Fruit fly (Drosophila melanogaster) whole organism, embryonic: ENCODE results near the gene CaMKII.

Experiments used
- CG11695 ChIP-seq: fragments of 200-800 bp; sonication (Bioruptor generic); IDR thresholded peaks from 3 replicates; pipeline ENCODE4 v1.3.6; 2022; ENCODE audit warnings: missing biosample characterization, missing genetic modification characterization
- CG12391 ChIP-seq: fragments of 200-800 bp; sonication (Bioruptor generic); optimal IDR thresholded peaks from 3 replicates; lab custom pipeline; 2018; ENCODE audit warnings: missing biosample characterization, mild to moderate bottlenecking, missing genetic modification characterization, moderate library complexity
- CG13296 ChIP-seq: fragments of 200-800 bp; sonication (Bioruptor generic); optimal IDR thresholded peaks from 3 replicates; lab custom pipeline; 2018; ENCODE audit warnings: missing biosample characterization, mild to moderate bottlenecking, missing genetic modification characterization
- CG15073 ChIP-seq: fragments of 200-800 bp; sonication (Bioruptor generic); optimal IDR thresholded peaks from 2 replicates; lab custom pipeline; 2016; ENCODE audit warnings: missing biosample characterization, missing genetic modification characterization
- CG16779 ChIP-seq: fragments of 200-800 bp; sonication (Bioruptor generic); IDR thresholded peaks from 2 replicates; pipeline ENCODE4 v1.3.6; 2022; ENCODE audit warnings: missing biosample characterization, missing genetic modification characterization
- CG17385 ChIP-seq: fragments of 200-800 bp; sonication (Bioruptor generic); optimal IDR thresholded peaks from 3 replicates; lab custom pipeline; 2018; ENCODE audit warnings: missing biosample characterization, mild to moderate bottlenecking, missing genetic modification characterization
- CG18262 ChIP-seq: fragments of 200-800 bp; optimal IDR thresholded peaks from 3 replicates; lab custom pipeline; 2019; ENCODE audit warnings: missing biosample characterization, mild to moderate bottlenecking, missing genetic modification characterization, moderate library complexity
- CG34376 ChIP-seq: fragments of 200-800 bp; sonication (Bioruptor generic); optimal IDR thresholded peaks from 2 replicates; lab custom pipeline; 2018; ENCODE audit warnings: missing biosample characterization, mild to moderate bottlenecking, missing genetic modification characterization
- CG43689 ChIP-seq: fragments of 200-800 bp; sonication (Bioruptor generic); IDR thresholded peaks from 2 replicates; pipeline ENCODE4 v1.3.6; 2022; ENCODE audit warnings: missing biosample characterization, missing genetic modification characterization
- CG4854 ChIP-seq: fragments of 200-800 bp; sonication (Bioruptor generic); optimal IDR thresholded peaks from 2 replicates; lab custom pipeline; 2016; ENCODE audit warnings: missing biosample characterization, missing genetic modification characterization, inconsistent platforms
- CG5245 ChIP-seq: fragments of 200-800 bp; sonication (Bioruptor generic); optimal IDR thresholded peaks from 3 replicates; lab custom pipeline; 2016; ENCODE audit warnings: missing biosample characterization, missing genetic modification characterization
- CG8478 ChIP-seq: fragments of >200 bp; optimal IDR thresholded peaks from 2 replicates; lab custom pipeline; 2018
- CG9797 ChIP-seq: fragments of 200-800 bp; sonication (Bioruptor generic); optimal IDR thresholded peaks from 3 replicates; lab custom pipeline; 2018; ENCODE audit warnings: missing biosample characterization, mild to moderate bottlenecking, missing genetic modification characterization
- CG9876 ChIP-seq: fragments of 200-800 bp; sonication (Bioruptor generic); optimal IDR thresholded peaks from 2 replicates; lab custom pipeline; 2016; ENCODE audit warnings: missing biosample characterization, missing genetic modification characterization
- CHES-1-like ChIP-seq: fragments of 200-800 bp; sonication (Bioruptor generic); optimal IDR thresholded peaks from 2 replicates; lab custom pipeline; 2016; ENCODE audit warnings: missing biosample characterization, missing genetic modification characterization
- D ChIP-seq, 2 experiments: fragments of 200-800 bp in 1 of 2; fragments of >200 bp in 1 of 2; sonication (Bioruptor generic) in 1 of 2; optimal IDR thresholded peaks; 2 replicates in 1 of 2; 3 replicates in 1 of 2; lab custom pipeline; 2017; ENCODE audit warnings: mild to moderate bottlenecking in 1 of 2, missing biosample characterization in 1 of 2, missing genetic modification characterization in 1 of 2, missing genetic modification reagents in 1 of 2
- Dek ChIP-seq: fragments of 200-800 bp; sonication (Bioruptor generic); optimal IDR thresholded peaks from 3 replicates; lab custom pipeline; 2019; ENCODE audit warnings: missing biosample characterization, mild to moderate bottlenecking, missing genetic modification characterization, moderate library complexity
- HLH3B ChIP-seq: fragments of 200-800 bp; sonication (Bioruptor generic); IDR thresholded peaks from 2 replicates; pipeline ENCODE4 v1.3.6; 2022; ENCODE audit warnings: missing biosample characterization, missing genetic modification characterization
- Hmr ChIP-seq: fragments of 200-800 bp; sonication (Bioruptor generic); optimal IDR thresholded peaks from 3 replicates; lab custom pipeline; 2017; ENCODE audit warnings: mild to moderate bottlenecking, missing biosample characterization, missing genetic modification reagents, missing genetic modification characterization
- Hr3 ChIP-seq: fragments of 200-800 bp; sonication (Bioruptor generic); optimal IDR thresholded peaks from 3 replicates; lab custom pipeline; 2016; ENCODE audit warnings: missing biosample characterization, missing genetic modification characterization
- Lhr ChIP-seq: fragments of 200-800 bp; sonication (Bioruptor generic); optimal IDR thresholded peaks from 3 replicates; lab custom pipeline; 2017; ENCODE audit warnings: mild to moderate bottlenecking, missing biosample characterization, missing genetic modification reagents, missing genetic modification characterization
- MTF-1 ChIP-seq: fragments of 200-800 bp; sonication (Bioruptor generic); optimal IDR thresholded peaks from 2 replicates; lab custom pipeline; 2018; ENCODE audit warnings: missing biosample characterization, mild to moderate bottlenecking, missing genetic modification characterization, borderline replicate concordance
- Mes4 ChIP-seq: fragments of 200-800 bp; sonication (Bioruptor generic); optimal IDR thresholded peaks from 2 replicates; lab custom pipeline; 2016; ENCODE audit warnings: missing biosample characterization, missing genetic modification characterization
- NfI ChIP-seq: fragments of 200-800 bp; sonication (Bioruptor generic); optimal IDR thresholded peaks from 3 replicates; lab custom pipeline; 2018; ENCODE audit warnings: missing biosample characterization, mild to moderate bottlenecking, missing genetic modification characterization, moderate library complexity
- Spps ChIP-seq: fragments of 200-800 bp; sonication (Bioruptor generic); optimal IDR thresholded peaks from 2 replicates; lab custom pipeline; 2018; ENCODE audit warnings: missing biosample characterization, mild to moderate bottlenecking, missing genetic modification characterization
- YL-1 ChIP-seq: fragments of 200-800 bp; sonication (Bioruptor generic); optimal IDR thresholded peaks from 3 replicates; lab custom pipeline; 2017; ENCODE audit warnings: missing biosample characterization, mild to moderate bottlenecking, missing genetic modification characterization
- al ChIP-seq: fragments of 200-800 bp; sonication (Bioruptor generic); IDR thresholded peaks from 2 replicates; pipeline ENCODE4 v1.3.6; 2022; ENCODE audit warnings: missing biosample characterization, missing genetic modification characterization
- bab2 ChIP-seq: fragments of 200-800 bp; sonication (Bioruptor generic); optimal IDR thresholded peaks from 2 replicates; lab custom pipeline; 2016; ENCODE audit warnings: missing biosample characterization, missing genetic modification characterization
- chn ChIP-seq: fragments of 200-800 bp; sonication (Bioruptor generic); optimal IDR thresholded peaks from 2 replicates; lab custom pipeline; 2016; ENCODE audit warnings: missing biosample characterization, missing genetic modification characterization
- ems ChIP-seq: fragments of 200-800 bp; sonication (Bioruptor generic); optimal IDR thresholded peaks from 3 replicates; lab custom pipeline; 2016; ENCODE audit warnings: missing biosample characterization, missing genetic modification characterization
- eve ChIP-seq, 2 experiments: fragments of >200 bp; optimal IDR thresholded peaks; 2 replicates each; lab custom pipeline; 2017; ENCODE audit warnings: missing biosample characterization in 2 of 2, missing genetic modification characterization in 2 of 2
- gfzf ChIP-seq: fragments of 200-800 bp; sonication (Bioruptor generic); optimal IDR thresholded peaks from 2 replicates; lab custom pipeline; 2016; ENCODE audit warnings: missing biosample characterization, mild to moderate bottlenecking, missing genetic modification characterization, moderate library complexity
- hb ChIP-seq: fragments of 200-800 bp; sonication (Bioruptor generic); IDR thresholded peaks from 3 replicates; pipeline ENCODE4 v1.3.6; 2022; ENCODE audit warnings: missing biosample characterization, missing genetic modification characterization; ENCODE audit not compliant: partially characterized antibody
- inv ChIP-seq: fragments of 200-800 bp; sonication (Bioruptor generic); IDR thresholded peaks from 2 replicates; pipeline ENCODE4 v1.3.6; 2022; ENCODE audit warnings: missing biosample characterization, missing genetic modification characterization; ENCODE audit not compliant: partially characterized antibody
- jigr1 ChIP-seq: fragments of 200-800 bp; sonication (Bioruptor generic); IDR thresholded peaks from 3 replicates; pipeline ENCODE4 v1.3.6; 2022; ENCODE audit warnings: missing biosample characterization, missing genetic modification characterization
- kni ChIP-seq: fragments of 200-800 bp; sonication (Bioruptor generic); optimal IDR thresholded peaks from 3 replicates; lab custom pipeline; 2017; ENCODE audit warnings: mild to moderate bottlenecking, missing biosample characterization, missing genetic modification reagents, missing genetic modification characterization
- knrl ChIP-seq: fragments of 200-800 bp; sonication (Bioruptor generic); IDR thresholded peaks from 3 replicates; pipeline ENCODE4 v1.3.6; 2022; ENCODE audit warnings: missing biosample characterization, missing genetic modification characterization; ENCODE audit not compliant: partially characterized antibody
- lab ChIP-seq: fragments of 200-800 bp; sonication (Bioruptor generic); optimal IDR thresholded peaks from 3 replicates; lab custom pipeline; 2017; ENCODE audit warnings: missing biosample characterization, missing genetic modification characterization, mild to moderate bottlenecking, moderate library complexity, missing genetic modification reagents
- otp ChIP-seq: fragments of 200-800 bp; sonication (Bioruptor generic); IDR thresholded peaks from 3 replicates; pipeline ENCODE4, ENCODE4 v1.3.6; 2022; ENCODE audit warnings: missing biosample characterization, missing genetic modification characterization
- peb ChIP-seq: fragments of 200-800 bp; sonication (Bioruptor generic); IDR thresholded peaks from 2 replicates; pipeline ENCODE4 v1.3.6; 2022; ENCODE audit warnings: missing biosample characterization, missing genetic modification characterization
- psq ChIP-seq: fragments of 200-800 bp; sonication (Bioruptor generic); optimal IDR thresholded peaks from 2 replicates; lab custom pipeline; 2017; ENCODE audit warnings: missing biosample characterization, missing genetic modification characterization
- ro ChIP-seq: fragments of 200-800 bp; sonication (Bioruptor generic); IDR thresholded peaks from 2 replicates; pipeline ENCODE4 v1.3.6; 2022; ENCODE audit warnings: missing biosample characterization, missing genetic modification characterization
- sc ChIP-seq, 3 experiments: fragments of >200 bp in 2 of 3; fragments of 200-800 bp in 1 of 3; sonication (Bioruptor generic) in 1 of 3; optimal IDR thresholded peaks; 2 replicates in 2 of 3; 3 replicates in 1 of 3; lab custom pipeline; 2017; ENCODE audit warnings: mild to moderate bottlenecking in 1 of 3, missing biosample characterization in 1 of 3, missing genetic modification characterization in 1 of 3, missing genetic modification reagents in 1 of 3
- sima ChIP-seq: fragments of 200-800 bp; sonication (Bioruptor generic); optimal IDR thresholded peaks from 2 replicates; lab custom pipeline; 2016; ENCODE audit warnings: missing biosample characterization, missing genetic modification characterization
- sob ChIP-seq: fragments of 200-800 bp; sonication (Bioruptor generic); IDR thresholded peaks from 2 replicates; pipeline ENCODE4 v1.3.6; 2022; ENCODE audit warnings: missing biosample characterization, missing genetic modification characterization
- ssp ChIP-seq: fragments of 200-800 bp; sonication (Bioruptor generic); IDR thresholded peaks from 2 replicates; pipeline ENCODE4 v1.3.6; 2022; ENCODE audit warnings: missing biosample characterization, missing genetic modification characterization
- tin ChIP-seq: fragments of 200-800 bp; sonication (Bioruptor generic); optimal IDR thresholded peaks from 3 replicates; lab custom pipeline; 2016; ENCODE audit warnings: missing biosample characterization, missing genetic modification characterization
- yki ChIP-seq: fragments of >200 bp; optimal IDR thresholded peaks from 3 replicates; lab custom pipeline; 2018
- zfh2 ChIP-seq: fragments of 200-800 bp; sonication (Bioruptor generic); optimal IDR thresholded peaks from 2 replicates; lab custom pipeline; 2016; ENCODE audit warnings: missing biosample characterization, missing genetic modification characterization

Gene CaMKII

dm6 chr4:1026806-1027431 is 26.6 kb downstream of the CaMKII start, which contains the start of gene PlexA (continued):
- TF ChIP-seq NfI (GFP tag; lab: Kevin White, UChicago) (peak; percentile 89), D (optimal IDR thresholded peaks at IDR 0.05; lab: Kevin White, UChicago) (no peak), D (GFP tag; optimal IDR thresholded peaks at IDR 0.05; lab: Kevin White, UChicago) (peak; percentile 65), CG4854 (GFP tag; lab: Kevin White, UChicago) (peak; percentile 37), bab2 (peak; percentile 63), inv (GFP tag; lab: Robert Waterston, UW) (peak; percentile 73), kni (no peak), CG43689 (GFP tag; lab: Robert Waterston, UW) (no peak), YL-1 (GFP tag; lab: Kevin White, UChicago) (no peak), CG8478 (lab: Kevin White, UChicago) (no peak), Spps (tag; lab: Kevin White, UChicago) (peak; percentile 47), CG13296 (GFP tag; lab: Kevin White, UChicago) (peak; percentile 64), lab (peak; percentile 78), otp (GFP tag; lab: Robert Waterston, UW) (no peak; the same call in 2 of the 3 replicates), CG17385 (GFP tag; lab: Kevin White, UChicago) (peak; percentile 78), jigr1 (GFP tag; lab: Robert Waterston, UW) (peak; percentile 91; the same call in 2 of the 3 replicates), peb (GFP tag; lab: Robert Waterston, UW) (peak; percentile 83), gfzf (GFP tag; lab: Kevin White, UChicago) (peak; percentile 18), CG9876 (GFP tag; lab: Kevin White, UChicago) (peak; percentile 70), CG15073 (GFP tag; lab: Kevin White, UChicago) (peak; percentile 20), sima (GFP tag; lab: Kevin White, UChicago) (no peak), CG34376 (GFP tag; lab: Kevin White, UChicago) (no peak), tin (GFP tag; lab: Kevin White, UChicago) (peak; percentile 84), MTF-1 (GFP tag; lab: Kevin White, UChicago) (peak; percentile 59), ro (no peak; the same call in 1 of the 2 replicates), Hr3 (peak; percentile 93), chn (GFP tag; lab: Kevin White, UChicago) (peak; percentile 75), CG11695 (peak; percentile 86), sc (optimal IDR thresholded peaks at IDR 0.05; lab: Kevin White, UChicago) (no peak), sc (GFP tag; optimal IDR thresholded peaks at IDR 0.05; lab: Kevin White, UChicago) (peak; percentile 63), zfh2 (GFP tag; lab: Kevin White, UChicago) (peak; percentile 74), sob (GFP tag; lab: Robert Waterston, UW) (peak; percentile 94), Lhr (peak; percentile 84), knrl (peak; percentile 84), CG18262 (tag; lab: Kevin White, UChicago) (peak; percentile 83), CHES-1-like (GFP tag; lab: Kevin White, UChicago) (peak; percentile 42), psq (GFP tag; lab: Kevin White, UChicago) (peak; percentile 59), Hmr (peak; percentile 80), HLH3B (GFP tag; lab: Robert Waterston, UW) (peak; percentile 94), CG9797 (GFP tag; lab: Kevin White, UChicago) (no peak), CG12391 (tag; lab: Kevin White, UChicago) (peak; percentile 88), yki (lab: Kevin White, UChicago) (no peak), ems (GFP tag; lab: Kevin White, UChicago) (peak; percentile 53), hb (GFP tag; lab: Robert Waterston, UW) (no peak; the same call in 2 of the 3 replicates), CG16779 (GFP tag; lab: Robert Waterston, UW) (no peak), CG5245 (peak; percentile 72), Dek (no peak), ssp (GFP tag; lab: Robert Waterston, UW) (peak; percentile 99), Mes4 (GFP tag; lab: Kevin White, UChicago) (no peak), eve (GFP tag; optimal IDR thresholded peaks at IDR 0.05; lab: Kevin White, UChicago) (no peak), al (GFP tag; lab: Robert Waterston, UW) (peak; percentile 95)
